Worm (Caenorhabditis elegans): ENCODE results near the gene T01B7.5.

Gene T01B7.5

DNA sequence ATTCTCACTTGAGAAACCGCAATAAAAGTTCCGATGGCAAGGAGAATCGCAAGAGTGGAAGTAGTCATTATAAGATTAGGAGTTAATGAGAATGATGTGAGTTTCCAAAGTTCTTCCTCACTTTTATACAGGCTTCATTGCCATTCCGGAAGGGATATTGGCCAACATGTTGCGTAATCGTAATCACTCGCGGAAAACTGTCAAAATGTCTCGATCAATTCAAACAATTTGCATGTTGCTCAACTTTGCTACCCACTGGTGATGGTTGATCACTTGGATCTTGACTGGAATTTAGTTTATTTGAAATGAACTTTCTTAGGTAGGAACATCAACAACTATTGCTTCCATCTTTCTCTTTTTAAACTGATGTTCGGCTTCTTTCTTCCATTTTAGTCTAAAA is 20.8 kb downstream of the T01B7.5 start, which contains the start of gene idpb-4:
idpb-4 (minus strand) TSS at position 101 of the 400 bp plus-strand sequence.
- TF ChIP-seq C34F6.9 (tag; optimal IDR thresholded peaks at IDR 0.05) (no peak), ztf-11 (tag; optimal IDR thresholded peaks at IDR 0.05) (no peak), ztf-1 (GFP tag; conservative IDR thresholded peaks at IDR 0.05) (no peak), ZK546.5 (tag; optimal IDR thresholded peaks at IDR 0.05) (no peak)

DNA sequence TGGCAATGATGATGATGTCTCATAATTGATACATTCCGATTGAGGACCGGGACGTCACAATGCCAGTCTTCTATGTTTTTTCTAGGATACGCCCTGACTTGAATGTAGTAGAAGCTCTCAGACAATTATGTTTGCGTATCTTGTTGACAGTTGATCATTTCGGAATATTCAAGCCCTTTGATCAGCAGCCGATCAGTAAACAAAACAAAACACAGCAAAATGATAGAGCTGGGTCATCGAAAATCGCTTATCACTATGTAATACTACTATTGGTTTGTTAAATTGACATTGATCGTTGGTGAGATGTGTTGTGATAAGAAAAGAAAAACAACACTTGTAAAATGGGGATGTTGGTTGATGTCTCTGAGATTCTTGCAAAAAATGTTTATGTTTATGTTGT is 21.6 kb downstream of the T01B7.5 start:
- TF ChIP-seq unc-39 (tag; optimal IDR thresholded peaks at IDR 0.05) (no peak), F13H6.1 (tag; optimal IDR thresholded peaks at IDR 0.05) (no peak), unc-62 (GFP tag; optimal IDR thresholded peaks at IDR 0.05) (no peak), nhr-129 (tag; optimal IDR thresholded peaks at IDR 0.05) (no peak), crh-2 (tag; optimal IDR thresholded peaks at IDR 0.05) (no peak), lin-39 (tag; optimal IDR thresholded peaks at IDR 0.05) (no peak), egl-27 (tag; optimal IDR thresholded peaks at IDR 0.05) (no peak), ZK546.5 (tag; optimal IDR thresholded peaks at IDR 0.05) (no peak), lin-11 (tag; optimal IDR thresholded peaks at IDR 0.05) (no peak), lsy-2 (tag; optimal IDR thresholded peaks at IDR 0.05) (no peak), Y55F3AM.14 (GFP tag; optimal IDR thresholded peaks at IDR 0.05) (no peak), unc-55 (GFP tag; optimal IDR thresholded peaks at IDR 0.05) (no peak), elt-1 (tag; optimal IDR thresholded peaks at IDR 0.05) (no peak), nhr-237 (tag; optimal IDR thresholded peaks at IDR 0.05) (no peak), nhr-12 (tag; optimal IDR thresholded peaks at IDR 0.05) (no peak), fos-1 (tag; optimal IDR thresholded peaks at IDR 0.05) (no peak), dmd-4 (tag; optimal IDR thresholded peaks at IDR 0.05) (no peak), nhr-6 (tag; optimal IDR thresholded peaks at IDR 0.05) (no peak), ceh-82 (tag; optimal IDR thresholded peaks at IDR 0.05) (no peak), nhr-10 (tag; optimal IDR thresholded peaks at IDR 0.05) (no peak)

DNA sequence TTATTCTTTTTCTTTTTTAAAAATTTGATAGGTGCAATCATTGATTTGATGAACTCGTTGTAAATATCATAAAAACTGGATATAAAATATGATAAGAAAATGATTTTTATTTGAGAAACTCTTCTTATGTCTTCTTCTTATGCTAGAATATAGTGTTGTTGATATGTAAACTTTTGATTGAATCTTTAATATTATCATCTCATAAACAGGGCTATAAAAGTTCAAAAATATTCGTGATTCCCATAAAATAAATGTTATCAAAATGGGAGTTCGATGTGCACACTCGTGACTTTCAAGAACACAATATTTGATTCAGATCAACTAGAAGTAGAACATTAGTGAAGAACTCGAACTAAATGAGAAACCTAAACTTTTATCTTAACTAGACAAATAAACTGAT is 22.3 kb downstream of the T01B7.5 start:
- TF ChIP-seq sma-9 (GFP tag; optimal IDR thresholded peaks at IDR 0.05): peak; percentile 73
- no peak for TF ChIP-seq sma-9 (tag; optimal IDR thresholded peaks at IDR 0.05)
- TF ChIP-seq lin-13 (GFP tag; optimal IDR thresholded peaks at IDR 0.05): peak; percentile 10
- peak; percentile 35 for TF ChIP-seq crh-2 (tag; optimal IDR thresholded peaks at IDR 0.05)
- no peak for TF ChIP-seq lin-11 (tag; optimal IDR thresholded peaks at IDR 0.05)
- peak; percentile 3 for TF ChIP-seq ztf-4 (tag; optimal IDR thresholded peaks at IDR 0.05)

DNA sequence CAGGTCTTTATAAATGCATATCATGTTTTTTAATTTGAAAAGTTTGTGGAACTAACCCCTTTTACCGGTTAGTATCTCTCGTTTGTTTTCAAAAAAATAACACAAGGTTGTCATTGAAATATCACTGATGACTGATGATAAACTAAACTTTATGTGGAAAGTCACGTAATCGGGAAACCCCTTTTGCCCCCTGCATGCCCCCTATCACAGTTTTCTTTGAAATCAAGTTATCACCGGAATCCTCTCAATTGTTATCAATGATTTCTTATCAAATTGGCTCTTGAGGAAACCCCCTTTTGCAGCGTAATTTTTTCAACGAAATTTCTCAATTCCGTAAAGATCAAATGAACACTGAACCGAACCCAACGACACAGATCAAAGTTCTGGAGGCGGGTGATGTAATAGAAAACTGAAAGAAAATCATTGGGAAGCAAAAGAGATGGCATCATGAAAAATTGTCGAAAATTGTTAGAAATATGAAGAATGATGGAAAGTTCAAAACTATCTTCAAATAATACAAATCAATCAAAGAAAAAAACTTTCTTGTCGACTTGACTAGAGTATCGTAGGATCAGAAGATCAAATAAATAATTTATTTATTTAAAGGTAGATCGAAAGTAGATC is 23.8 kb downstream of the T01B7.5 start:
- no peak for TF ChIP-seq alr-1 (tag; optimal IDR thresholded peaks at IDR 0.05)
- TF ChIP-seq F13H6.1 (tag; optimal IDR thresholded peaks at IDR 0.05): peak; percentile 42
- TF ChIP-seq lin-13 (GFP tag; optimal IDR thresholded peaks at IDR 0.05): peak; percentile 5
- TF ChIP-seq nhr-77 (tag; optimal IDR thresholded peaks at IDR 0.05): no peak
- peak; percentile 41 for TF ChIP-seq nhr-129 (tag; optimal IDR thresholded peaks at IDR 0.05)
- no peak for TF ChIP-seq nhr-23 (tag; optimal IDR thresholded peaks at IDR 0.05)
- TF ChIP-seq sma-3 (GFP tag; optimal IDR thresholded peaks at IDR 0.05): no peak
- no peak for TF ChIP-seq nhr-12 (tag; optimal IDR thresholded peaks at IDR 0.05)
- TF ChIP-seq unc-62 (GFP tag; optimal IDR thresholded peaks at IDR 0.05): no peak
- TF ChIP-seq crh-2 (tag; optimal IDR thresholded peaks at IDR 0.05): peak; percentile 79
- no peak for TF ChIP-seq elt-1 (tag; optimal IDR thresholded peaks at IDR 0.05)
- TF ChIP-seq mdl-1 (tag; optimal IDR thresholded peaks at IDR 0.05): peak; percentile 58 to 62
- peak; percentile 39 for TF ChIP-seq blmp-1 (tag; optimal IDR thresholded peaks at IDR 0.05; ENCODE audit: insufficient read depth)
- no peak for TF ChIP-seq peb-1 (tag; optimal IDR thresholded peaks at IDR 0.05)
- TF ChIP-seq ama-1 (optimal IDR thresholded peaks at IDR 0.05): no peak
- peak; percentile 34 for TF ChIP-seq nhr-6 (tag; optimal IDR thresholded peaks at IDR 0.05)
- TF ChIP-seq nhr-10 (tag; optimal IDR thresholded peaks at IDR 0.05): no peak
- peak in 1 of 2 experiments; percentile 40 for TF ChIP-seq lsy-2 (tag; optimal IDR thresholded peaks at IDR 0.05)
- TF ChIP-seq mab-5 (tag; optimal IDR thresholded peaks at IDR 0.05): no peak
- peak; percentile 38 for TF ChIP-seq egl-27 (tag; optimal IDR thresholded peaks at IDR 0.05)
- peak; percentile 99 for TF ChIP-seq sma-9 (GFP tag; optimal IDR thresholded peaks at IDR 0.05)
- TF ChIP-seq sma-9 (tag; optimal IDR thresholded peaks at IDR 0.05): no peak
- TF ChIP-seq nhr-25 (tag; optimal IDR thresholded peaks at IDR 0.05): peak; percentile 77
- TF ChIP-seq Y55F3AM.14 (GFP tag; optimal IDR thresholded peaks at IDR 0.05): peak; percentile 46
- peak; percentile 77 for TF ChIP-seq fos-1 (tag; optimal IDR thresholded peaks at IDR 0.05)
- no peak for TF ChIP-seq elt-3 (tag; optimal IDR thresholded peaks at IDR 0.05)
- TF ChIP-seq nhr-21 (tag; optimal IDR thresholded peaks at IDR 0.05): peak; percentile 63
- TF ChIP-seq lin-39 (tag; optimal IDR thresholded peaks at IDR 0.05): no peak
- no peak for TF ChIP-seq unc-39 (tag; optimal IDR thresholded peaks at IDR 0.05)
- no peak for TF ChIP-seq skn-1 (tag; optimal IDR thresholded peaks at IDR 0.05)
- no peak for TF ChIP-seq C34F6.9 (tag; optimal IDR thresholded peaks at IDR 0.05)
- TF ChIP-seq ceh-82 (tag; optimal IDR thresholded peaks at IDR 0.05): no peak
- no peak for TF ChIP-seq ceh-16 (tag; optimal IDR thresholded peaks at IDR 0.05)
- TF ChIP-seq aly-2 (tag; optimal IDR thresholded peaks at IDR 0.05): no peak
- TF ChIP-seq gmeb-1 (tag; optimal IDR thresholded peaks at IDR 0.05): peak; percentile 14
